Fruit fly (Drosophila melanogaster) whole organism, embryonic: ENCODE results near the gene SmydA-9.
A peak's percentile ranks its signal among the peaks of the same experiment; 100 is the strongest.

Experiments used
- Abd-B ChIP-seq: fragments of 200-800 bp; sonication (Bioruptor generic); optimal IDR thresholded peaks from 2 replicates; lab custom pipeline; 2018; ENCODE audit warnings: missing biosample characterization, mild to moderate bottlenecking, missing genetic modification characterization, moderate library complexity
- B-H2 ChIP-seq: fragments of 200-800 bp; sonication (Bioruptor generic); optimal IDR thresholded peaks from 2 replicates; lab custom pipeline; 2018; ENCODE audit warnings: missing biosample characterization, mild to moderate bottlenecking, missing genetic modification characterization
- BtbVII ChIP-seq: fragments of 200-800 bp; sonication (Bioruptor generic); optimal IDR thresholded peaks from 3 replicates; lab custom pipeline; 2017; ENCODE audit warnings: missing biosample characterization, mild to moderate bottlenecking, missing genetic modification characterization
- CG10274 ChIP-seq: fragments of 200-800 bp; sonication (Bioruptor generic); optimal IDR thresholded peaks from 3 replicates; lab custom pipeline; 2017; ENCODE audit warnings: missing biosample characterization, mild to moderate bottlenecking, missing genetic modification characterization
- CG10462 ChIP-seq: fragments of 200-800 bp; sonication (Bioruptor generic); optimal IDR thresholded peaks from 2 replicates; lab custom pipeline; 2016; ENCODE audit warnings: missing biosample characterization, missing genetic modification characterization
- CG11504 ChIP-seq: fragments of 200-800 bp; sonication (Bioruptor generic); optimal IDR thresholded peaks from 3 replicates; lab custom pipeline; 2019; ENCODE audit warnings: missing biosample characterization, mild to moderate bottlenecking, missing genetic modification characterization, moderate library complexity
- CG12299 ChIP-seq: fragments of 200-800 bp; sonication (Bioruptor generic); optimal IDR thresholded peaks from 2 replicates; lab custom pipeline; 2018; ENCODE audit warnings: missing biosample characterization, mild to moderate bottlenecking, missing genetic modification characterization
- CG12769 ChIP-seq: fragments of 200-800 bp; sonication (Bioruptor generic); optimal IDR thresholded peaks from 2 replicates; lab custom pipeline; 2019; ENCODE audit warnings: missing biosample characterization, mild to moderate bottlenecking, missing genetic modification characterization, moderate library complexity
- CG30020 ChIP-seq: fragments of 200-800 bp; optimal IDR thresholded peaks from 2 replicates; lab custom pipeline; 2019; ENCODE audit warnings: missing biosample characterization, mild to moderate bottlenecking, missing genetic modification characterization, moderate library complexity
- CG31224 ChIP-seq: fragments of 200-800 bp; sonication (Bioruptor generic); IDR thresholded peaks from 2 replicates; pipeline ENCODE4 v1.3.6; 2022; ENCODE audit warnings: missing biosample characterization, missing genetic modification characterization
- CG33213 ChIP-seq: fragments of 200-800 bp; sonication (Bioruptor generic); optimal IDR thresholded peaks from 3 replicates; lab custom pipeline; 2016; ENCODE audit warnings: missing biosample characterization, missing genetic modification characterization
- CG3995 ChIP-seq: fragments of 200-800 bp; sonication (Bioruptor generic); optimal IDR thresholded peaks from 3 replicates; lab custom pipeline; 2016; ENCODE audit warnings: missing biosample characterization, missing genetic modification characterization
- CG4424 ChIP-seq: fragments of 200-800 bp; sonication (Bioruptor generic); optimal IDR thresholded peaks from 3 replicates; lab custom pipeline; 2016; ENCODE audit warnings: missing biosample characterization, missing genetic modification characterization
- CG5953 ChIP-seq: fragments of 200-800 bp; sonication (Bioruptor generic); IDR thresholded peaks from 2 replicates; pipeline ENCODE4 v1.3.6; 2022; ENCODE audit warnings: missing biosample characterization, missing genetic modification characterization
- CG8924 ChIP-seq: fragments of 200-800 bp; optimal IDR thresholded peaks from 3 replicates; lab custom pipeline; 2019; ENCODE audit warnings: missing biosample characterization, mild to moderate bottlenecking, missing genetic modification characterization, moderate library complexity
- CG9215 ChIP-seq: fragments of 200-800 bp; sonication (Bioruptor generic); IDR thresholded peaks from 2 replicates; pipeline ENCODE4 v1.3.6; 2022; ENCODE audit warnings: missing biosample characterization, missing genetic modification characterization
- CG9797 ChIP-seq: fragments of 200-800 bp; sonication (Bioruptor generic); optimal IDR thresholded peaks from 3 replicates; lab custom pipeline; 2018; ENCODE audit warnings: missing biosample characterization, mild to moderate bottlenecking, missing genetic modification characterization
- CHES-1-like ChIP-seq: fragments of 200-800 bp; sonication (Bioruptor generic); optimal IDR thresholded peaks from 2 replicates; lab custom pipeline; 2016; ENCODE audit warnings: missing biosample characterization, missing genetic modification characterization
- Dad ChIP-seq: fragments of 200-800 bp; sonication (Bioruptor generic); optimal IDR thresholded peaks from 3 replicates; lab custom pipeline; 2016; ENCODE audit warnings: missing biosample characterization, missing genetic modification characterization
- Drgx ChIP-seq: fragments of 200-800 bp; sonication (Bioruptor generic); IDR thresholded peaks from 2 replicates; pipeline ENCODE4 v1.3.6; 2022; ENCODE audit warnings: missing biosample characterization, missing genetic modification characterization
- E2f1 ChIP-seq: fragments of 200-800 bp; sonication (Bioruptor generic); IDR thresholded peaks from 2 replicates; pipeline ENCODE4 v1.3.6; 2022; ENCODE audit warnings: missing biosample characterization, missing genetic modification characterization
- HmgD ChIP-seq: fragments of 200-800 bp; sonication (Bioruptor generic); optimal IDR thresholded peaks from 3 replicates; lab custom pipeline; 2016; ENCODE audit warnings: missing biosample characterization, missing genetic modification characterization
- Hmr ChIP-seq: fragments of 200-800 bp; sonication (Bioruptor generic); optimal IDR thresholded peaks from 3 replicates; lab custom pipeline; 2017; ENCODE audit warnings: mild to moderate bottlenecking, missing biosample characterization, missing genetic modification reagents, missing genetic modification characterization
- Mes4 ChIP-seq: fragments of 200-800 bp; sonication (Bioruptor generic); optimal IDR thresholded peaks from 2 replicates; lab custom pipeline; 2016; ENCODE audit warnings: missing biosample characterization, missing genetic modification characterization
- NC2β ChIP-seq: fragments of 200-800 bp; sonication (Bioruptor generic); optimal IDR thresholded peaks from 2 replicates; lab custom pipeline; 2016; ENCODE audit warnings: missing biosample characterization, missing genetic modification characterization
- Nf-YB ChIP-seq: fragments of 200-800 bp; sonication (Bioruptor generic); optimal IDR thresholded peaks from 3 replicates; lab custom pipeline; 2019; ENCODE audit warnings: missing biosample characterization, mild to moderate bottlenecking, missing genetic modification characterization, moderate library complexity
- PHDP ChIP-seq: fragments of 200-800 bp; sonication (Bioruptor generic); optimal IDR thresholded peaks from 3 replicates; lab custom pipeline; 2018; ENCODE audit warnings: missing biosample characterization, mild to moderate bottlenecking, missing genetic modification characterization, moderate library complexity
- Ptx1 ChIP-seq: fragments of 200-800 bp; sonication (Bioruptor generic); IDR thresholded peaks from 2 replicates; pipeline ENCODE4 v1.3.6; 2022; ENCODE audit warnings: missing biosample characterization, missing genetic modification characterization
- Sry-δ ChIP-seq: fragments of 200-800 bp; sonication (Bioruptor generic); optimal IDR thresholded peaks from 2 replicates; lab custom pipeline; 2016; ENCODE audit warnings: missing biosample characterization, missing genetic modification characterization
- ap ChIP-seq: fragments of 200-800 bp; sonication (Bioruptor generic); IDR thresholded peaks from 2 replicates; pipeline ENCODE4 v1.3.6; 2022; ENCODE audit warnings: missing biosample characterization, missing genetic modification characterization
- ara ChIP-seq: fragments of 200-800 bp; sonication (Bioruptor generic); IDR thresholded peaks from 2 replicates; pipeline ENCODE4 v1.3.6; 2022; ENCODE audit warnings: missing biosample characterization, missing genetic modification characterization
- bbx ChIP-seq: fragments of 200-800 bp; sonication (Bioruptor generic); IDR thresholded peaks from 2 replicates; pipeline ENCODE4 v1.3.6; 2022; ENCODE audit warnings: missing biosample characterization, missing genetic modification characterization; ENCODE audit not compliant: partially characterized antibody
- btn ChIP-seq: fragments of 200-800 bp; sonication (Bioruptor generic); optimal IDR thresholded peaks from 2 replicates; lab custom pipeline; 2016; ENCODE audit warnings: missing biosample characterization, missing genetic modification characterization
- chm ChIP-seq: fragments of 200-800 bp; sonication (Bioruptor generic); IDR thresholded peaks from 2 replicates; pipeline ENCODE4 v1.3.6; 2022; ENCODE audit warnings: missing biosample characterization, missing genetic modification characterization
- chn ChIP-seq: fragments of 200-800 bp; sonication (Bioruptor generic); optimal IDR thresholded peaks from 2 replicates; lab custom pipeline; 2016; ENCODE audit warnings: missing biosample characterization, missing genetic modification characterization
- ci ChIP-seq: fragments of 200-800 bp; sonication (Bioruptor generic); IDR thresholded peaks from 3 replicates; pipeline ENCODE4 v1.3.6; 2022; ENCODE audit warnings: missing biosample characterization, missing genetic modification characterization
- croc ChIP-seq: fragments of 200-800 bp; sonication (Bioruptor generic); conservative IDR thresholded peaks from 3 replicates; pipeline ENCODE4 v1.3.6; 2022; ENCODE audit warnings: missing biosample characterization, missing genetic modification characterization
- dmrt99B ChIP-seq: fragments of 200-800 bp; sonication (Bioruptor generic); optimal IDR thresholded peaks from 2 replicates; lab custom pipeline; 2018; ENCODE audit warnings: missing biosample characterization, mild to moderate bottlenecking, missing genetic modification characterization, moderate library complexity
- eyg ChIP-seq: fragments of 200-800 bp; sonication (Bioruptor generic); optimal IDR thresholded peaks from 3 replicates; lab custom pipeline; 2016; ENCODE audit warnings: missing biosample characterization, missing genetic modification characterization
- hb ChIP-seq: fragments of 200-800 bp; sonication (Bioruptor generic); IDR thresholded peaks from 3 replicates; pipeline ENCODE4 v1.3.6; 2022; ENCODE audit warnings: missing biosample characterization, missing genetic modification characterization; ENCODE audit not compliant: partially characterized antibody
- hbn ChIP-seq: fragments of 200-800 bp; sonication (Bioruptor generic); IDR thresholded peaks from 2 replicates; pipeline ENCODE4 v1.3.6; 2022; ENCODE audit warnings: missing biosample characterization, missing genetic modification characterization; ENCODE audit not compliant: partially characterized antibody
- hkb ChIP-seq, 2 experiments: fragments of 200-800 bp in 1 of 2; fragments of >200 bp in 1 of 2; sonication (Bioruptor generic) in 1 of 2; IDR thresholded peaks in 1 of 2; optimal IDR thresholded peaks in 1 of 2; 2 replicates each; pipeline versions ENCODE4 v1.3.6 to Lab custom; 2017 to 2022; ENCODE audit warnings: missing biosample characterization in 1 of 2, missing genetic modification characterization in 1 of 2
- lab ChIP-seq: fragments of 200-800 bp; sonication (Bioruptor generic); optimal IDR thresholded peaks from 3 replicates; lab custom pipeline; 2017; ENCODE audit warnings: missing biosample characterization, missing genetic modification characterization, mild to moderate bottlenecking, moderate library complexity, missing genetic modification reagents
- lbe ChIP-seq: fragments of 200-800 bp; sonication (Bioruptor generic); optimal IDR thresholded peaks from 2 replicates; lab custom pipeline; 2016; ENCODE audit warnings: missing biosample characterization, mild to moderate bottlenecking, missing genetic modification characterization
- nau ChIP-seq: fragments of 200-800 bp; sonication (Bioruptor generic); optimal IDR thresholded peaks from 3 replicates; lab custom pipeline; 2017; ENCODE audit warnings: missing biosample characterization, mild to moderate bottlenecking, missing genetic modification characterization, missing genetic modification reagents
- peb ChIP-seq: fragments of 200-800 bp; sonication (Bioruptor generic); IDR thresholded peaks from 2 replicates; pipeline ENCODE4 v1.3.6; 2022; ENCODE audit warnings: missing biosample characterization, missing genetic modification characterization
- pfk ChIP-seq: fragments of 200-800 bp; sonication (Bioruptor generic); optimal IDR thresholded peaks from 2 replicates; lab custom pipeline; 2018; ENCODE audit warnings: missing biosample characterization, mild to moderate bottlenecking, missing genetic modification characterization, moderate library complexity
- pnt ChIP-seq: fragments of 200-800 bp; sonication (Bioruptor generic); optimal IDR thresholded peaks from 3 replicates; lab custom pipeline; 2016; ENCODE audit warnings: missing biosample characterization, missing genetic modification characterization
- sd ChIP-seq: fragments of 200-800 bp; sonication (Bioruptor generic); optimal IDR thresholded peaks from 3 replicates; lab custom pipeline; 2018; ENCODE audit warnings: missing biosample characterization, mild to moderate bottlenecking, missing genetic modification characterization, moderate library complexity
- slp2 ChIP-seq: fragments of 200-800 bp; sonication (Bioruptor generic); optimal IDR thresholded peaks from 2 replicates; lab custom pipeline; 2016; ENCODE audit warnings: missing biosample characterization, missing genetic modification characterization
- tin ChIP-seq: fragments of 200-800 bp; sonication (Bioruptor generic); optimal IDR thresholded peaks from 3 replicates; lab custom pipeline; 2016; ENCODE audit warnings: missing biosample characterization, missing genetic modification characterization

The SmydA-9 gene

dm6 chrX:9220434-9220833, 9.7 kb upstream of the SmydA-9 start (continued):
- TF ChIP-seq chn (GFP tag; lab: Kevin White, UChicago) = no peak
- TF ChIP-seq Mes4 (GFP tag; lab: Kevin White, UChicago) = no peak
- no peak for TF ChIP-seq CG3995 (GFP tag; lab: Kevin White, UChicago)
- TF ChIP-seq chm = no peak
- TF ChIP-seq tin = no peak
- no peak for TF ChIP-seq CG5953 (GFP tag; lab: Robert Waterston, UW)
- TF ChIP-seq CHES-1-like = no peak
- no peak for TF ChIP-seq BtbVII
- no peak for TF ChIP-seq B-H2 (GFP tag; lab: Kevin White, UChicago)
- TF ChIP-seq CG4424 (GFP tag; lab: Kevin White, UChicago) = peak; percentile 1
- no peak for TF ChIP-seq croc (GFP tag; lab: Robert Waterston, UW)
- TF ChIP-seq eyg (GFP tag; lab: Kevin White, UChicago) = no peak
- TF ChIP-seq pnt (GFP tag; lab: Kevin White, UChicago) = peak; percentile 15
- TF ChIP-seq Sry-δ = no peak
- no peak for TF ChIP-seq slp2
- no peak for TF ChIP-seq CG10462 (GFP tag; lab: Kevin White, UChicago)
- TF ChIP-seq ci (GFP tag; lab: Robert Waterston, UW) = peak; percentile 64; the same call in 1 of the 3 replicates
- peak; percentile 62 for TF ChIP-seq Drgx
- no peak for TF ChIP-seq CG30020 (tag; lab: Kevin White, UChicago)
- TF ChIP-seq nau (GFP tag; lab: Kevin White, UChicago) = no peak
- no peak for TF ChIP-seq CG11504 (tag; lab: Kevin White, UChicago)
- TF ChIP-seq NC2β (GFP tag; lab: Kevin White, UChicago) = no peak
- TF ChIP-seq CG12769 (tag; lab: Kevin White, UChicago) = no peak
- no peak for TF ChIP-seq CG33213 (GFP tag; lab: Kevin White, UChicago)
- no peak for TF ChIP-seq CG10274 (GFP tag; lab: Kevin White, UChicago)
- no peak for TF ChIP-seq CG9797 (GFP tag; lab: Kevin White, UChicago)
- TF ChIP-seq ara (GFP tag; lab: Robert Waterston, UW) = peak; percentile 55; the same call in 1 of the 2 replicates
- TF ChIP-seq Dad (GFP tag; lab: Kevin White, UChicago) = no peak
- no peak for TF ChIP-seq CG8924
- no peak for TF ChIP-seq sd (tag; lab: Kevin White, UChicago)
- TF ChIP-seq CG31224 (GFP tag; lab: Robert Waterston, UW) = no peak
- TF ChIP-seq E2f1 (GFP tag; lab: Robert Waterston, UW) = no peak
- TF ChIP-seq pfk (GFP tag; lab: Kevin White, UChicago) = no peak
- no peak for TF ChIP-seq PHDP (tag; lab: Kevin White, UChicago)
- TF ChIP-seq CG9215 (GFP tag; lab: Robert Waterston, UW) = no peak
- no peak for TF ChIP-seq ap (GFP tag; lab: Robert Waterston, UW)
- no peak for TF ChIP-seq CG12299 (tag; lab: Kevin White, UChicago)
- no peak for TF ChIP-seq lbe (GFP tag; lab: Kevin White, UChicago)
- TF ChIP-seq HmgD (GFP tag; lab: Kevin White, UChicago) = no peak
- peak; percentile 14 for TF ChIP-seq btn (GFP tag; lab: Kevin White, UChicago)
- no peak for TF ChIP-seq Nf-YB (GFP tag; lab: Kevin White, UChicago)
- no peak for TF ChIP-seq hbn (GFP tag; lab: Robert Waterston, UW)
- TF ChIP-seq lab (GFP tag; lab: Kevin White, UChicago) = no peak
- no peak for TF ChIP-seq Hmr
- no peak for TF ChIP-seq bbx (GFP tag; lab: Robert Waterston, UW)
- no peak for TF ChIP-seq Abd-B
- no peak for TF ChIP-seq hkb (optimal IDR thresholded peaks at IDR 0.05; lab: Kevin White, UChicago)
- 0 out of 2 replicates have a peak, but pooled peaks have one; percentile 19 for TF ChIP-seq hkb (GFP tag; IDR thresholded peaks at IDR 0.05; lab: Robert Waterston, UW)
- no peak for TF ChIP-seq hb (GFP tag; lab: Robert Waterston, UW)
- peak; percentile 40; the same call in 1 of the 2 replicates for TF ChIP-seq Ptx1
- TF ChIP-seq dmrt99B = peak; percentile 26
- TF ChIP-seq peb = 0 out of 2 replicates have a peak, but pooled peaks have one; percentile 16
